Worm (Caenorhabditis elegans) whole organism, L4 larva: ENCODE data around the gene twk-22.

Experiments used
- D1046.2 ChIP-seq: fragments of 200-800 bp; sonication (Bioruptor generic); IDR thresholded peaks from 2 replicates; pipeline ENCODE4 v1.3.6; 2022; ENCODE audit warnings: missing genetic modification characterization, missing compliant biosample characterization
- F37D6.2 ChIP-seq: sonication (generic microtip); optimal IDR thresholded peaks from 2 replicates; lab custom pipeline; 2016; ENCODE audit warnings: mild to moderate bottlenecking, missing genetic modification characterization, missing compliant biosample characterization
- F44E2.7 ChIP-seq: fragments of 200-800 bp; sonication (Bioruptor generic); IDR thresholded peaks from 2 replicates; pipeline ENCODE4 v2.1.2; 2022; ENCODE audit warnings: missing genetic modification characterization, missing compliant biosample characterization
- T26A8.4 ChIP-seq: fragments of 200-800 bp; sonication (Bioruptor generic); IDR thresholded peaks from 2 replicates; pipeline ENCODE4 v1.3.6; 2022; ENCODE audit warnings: missing genetic modification characterization, missing compliant biosample characterization
- Y48G9A.11 ChIP-seq: fragments of 200-800 bp; sonication (Bioruptor generic); IDR thresholded peaks from 2 replicates; pipeline ENCODE4 v1.3.6; 2022; ENCODE audit warnings: missing genetic modification reagents, missing genetic modification characterization, missing compliant biosample characterization
- ZK337.2 ChIP-seq: fragments of 200-800 bp; sonication (Bioruptor generic); IDR thresholded peaks from 2 replicates; pipeline ENCODE4 v1.3.6; 2022; ENCODE audit warnings: missing genetic modification reagents, missing genetic modification characterization, missing compliant biosample characterization
- aha-1 ChIP-seq: fragments of 150-350 bp; peaks from one replicate; lab custom pipeline; 2014; ENCODE audit warnings: missing biosample characterization, missing genetic modification characterization
- arid-1 ChIP-seq: fragments of 200-800 bp; sonication (Bioruptor generic); conservative IDR thresholded peaks from 2 replicates; pipeline ENCODE4 v1.3.6; 2022; ENCODE audit warnings: missing genetic modification reagents, missing genetic modification characterization, missing compliant biosample characterization
- cey-2 ChIP-seq: sonication (generic microtip); optimal IDR thresholded peaks from 3 replicates; lab custom pipeline; 2017; ENCODE audit warnings: missing genetic modification characterization, mild to moderate bottlenecking, missing compliant biosample characterization, antibody characterized with exemption, borderline replicate concordance; ENCODE audit not compliant: insufficient read depth
- daf-12 ChIP-seq: fragments of 150-350 bp; optimal IDR thresholded peaks from 2 replicates; lab custom pipeline; 2014; ENCODE audit warnings: missing biosample characterization, missing genetic modification reagents, missing genetic modification characterization
- daf-16 ChIP-seq, 3 experiments: sonication (generic microtip); optimal IDR thresholded peaks; 2 replicates each; lab custom pipeline; 2016 to 2017; ENCODE audit warnings: missing genetic modification characterization in 3 of 3, missing genetic modification reagents in 3 of 3, mild to moderate bottlenecking in 2 of 3, missing compliant biosample characterization in 2 of 3, missing biosample characterization in 1 of 3, moderate library complexity in 1 of 3
- dmd-6 ChIP-seq: fragments of 200-800 bp; sonication (Bioruptor generic); IDR thresholded peaks from 2 replicates; pipeline ENCODE4 v1.3.6; 2022; ENCODE audit warnings: missing genetic modification reagents, missing genetic modification characterization, missing compliant biosample characterization
- dpl-1 ChIP-seq: fragments of 150-350 bp; optimal IDR thresholded peaks from 2 replicates; lab custom pipeline; 2014; ENCODE audit warnings: missing biosample characterization, missing genetic modification reagents, missing genetic modification characterization
- duxl-1 ChIP-seq: sonication (generic microtip); optimal IDR thresholded peaks from 2 replicates; lab custom pipeline; 2016; ENCODE audit warnings: mild to moderate bottlenecking, missing genetic modification characterization, moderate library complexity, missing compliant biosample characterization; ENCODE audit not compliant: poor library complexity
- dve-1 ChIP-seq: sonication (generic microtip); optimal IDR thresholded peaks from 2 replicates; lab custom pipeline; 2017; ENCODE audit warnings: antibody characterized with exemption, mild to moderate bottlenecking, missing genetic modification characterization, missing compliant biosample characterization; ENCODE audit not compliant: insufficient read depth
- hif-1 ChIP-seq, 2 experiments: sonication (generic microtip); optimal IDR thresholded peaks; 2 replicates each; lab custom pipeline; 2016 to 2017; ENCODE audit warnings: missing compliant biosample characterization in 2 of 2, missing genetic modification characterization in 2 of 2, missing genetic modification reagents in 2 of 2, missing genotype in 2 of 2, mild to moderate bottlenecking in 1 of 2
- hlh-11 ChIP-seq: fragments of 200-800 bp; sonication (Bioruptor generic); optimal IDR thresholded peaks from 2 replicates; lab custom pipeline; 2018; ENCODE audit warnings: mild to moderate bottlenecking, missing genetic modification characterization, missing compliant biosample characterization
- hlh-30 ChIP-seq: sonication (generic microtip); optimal IDR thresholded peaks from 2 replicates; lab custom pipeline; 2017; ENCODE audit warnings: antibody characterized with exemption, mild to moderate bottlenecking, missing genetic modification characterization, missing compliant biosample characterization; ENCODE audit not compliant: insufficient read depth
- hmg-1.1 ChIP-seq: fragments of 200-800 bp; sonication (Bioruptor generic); IDR thresholded peaks from 2 replicates; pipeline ENCODE4 v1.3.6; 2022; ENCODE audit warnings: missing genetic modification reagents, missing genetic modification characterization, missing compliant biosample characterization
- jun-1 ChIP-seq: fragments of 150-350 bp; optimal IDR thresholded peaks from 2 replicates; lab custom pipeline; 2014; ENCODE audit warnings: missing biosample characterization, missing genetic modification reagents, missing genetic modification characterization
- lim-7 ChIP-seq: fragments of 200-800 bp; sonication (Bioruptor generic); IDR thresholded peaks from 2 replicates; pipeline ENCODE4 v1.3.6; 2022; ENCODE audit warnings: missing genetic modification characterization, missing compliant biosample characterization
- lin-1 ChIP-seq: fragments of 200-800 bp; sonication (Bioruptor generic); IDR thresholded peaks from 2 replicates; pipeline ENCODE4 v1.3.6; 2022; ENCODE audit warnings: missing genetic modification reagents, missing genetic modification characterization, missing compliant biosample characterization
- lin-38 ChIP-seq: fragments of 200-800 bp; sonication (Bioruptor generic); IDR thresholded peaks from 2 replicates; pipeline ENCODE4 v1.3.6; 2022; ENCODE audit warnings: missing genetic modification reagents, missing genetic modification characterization, missing compliant biosample characterization
- lir-3 ChIP-seq: sonication (generic microtip); optimal IDR thresholded peaks from 2 replicates; lab custom pipeline; 2016; ENCODE audit warnings: mild to moderate bottlenecking, missing genetic modification characterization, missing compliant biosample characterization
- lsy-2 ChIP-seq, 2 experiments: fragments of 150-350 bp in 1 of 2; sonication (generic microtip) in 1 of 2; optimal IDR thresholded peaks; 2 replicates each; lab custom pipeline; 2014 to 2017; ENCODE audit warnings: missing biosample characterization in 2 of 2, missing genetic modification characterization in 2 of 2
- mdl-1 ChIP-seq, 2 experiments: fragments of 150-350 bp in 1 of 2; sonication (generic microtip) in 1 of 2; optimal IDR thresholded peaks; 2 replicates each; lab custom pipeline; 2014 to 2017; ENCODE audit warnings: missing biosample characterization in 2 of 2, missing genetic modification characterization in 2 of 2
- mes-2 ChIP-seq: sonication (generic microtip); optimal IDR thresholded peaks from 2 replicates; lab custom pipeline; 2016; ENCODE audit warnings: missing genotype, mild to moderate bottlenecking, missing genetic modification characterization, missing compliant biosample characterization; ENCODE audit not compliant: poor library complexity, severe bottlenecking
- mxl-2 ChIP-seq: fragments of 200-800 bp; sonication (Bioruptor generic); conservative IDR thresholded peaks from 2 replicates; pipeline ENCODE4 v1.3.6; 2022; ENCODE audit warnings: missing genetic modification reagents, missing genetic modification characterization, missing compliant biosample characterization
- mxl-3 ChIP-seq: fragments of 200-800 bp; sonication (Bioruptor generic); optimal IDR thresholded peaks from 2 replicates; lab custom pipeline; 2018; ENCODE audit warnings: mild to moderate bottlenecking, missing genetic modification characterization, missing compliant biosample characterization
- nhr-10 ChIP-seq: fragments of 150-350 bp; optimal IDR thresholded peaks from 2 replicates; lab custom pipeline; 2014; ENCODE audit warnings: missing biosample characterization, missing genetic modification characterization
- nhr-111 ChIP-seq: fragments of 200-800 bp; sonication (Bioruptor generic); optimal IDR thresholded peaks from 2 replicates; lab custom pipeline; 2018; ENCODE audit warnings: mild to moderate bottlenecking, missing genetic modification characterization, missing compliant biosample characterization
- nhr-28 ChIP-seq: fragments of 150-350 bp; optimal IDR thresholded peaks from 2 replicates; lab custom pipeline; 2014; ENCODE audit warnings: missing biosample characterization, missing genetic modification characterization
- nhr-41 ChIP-seq: fragments of 200-800 bp; sonication (Bioruptor generic); IDR thresholded peaks from 2 replicates; pipeline ENCODE4 v1.3.6; 2022; ENCODE audit warnings: missing genetic modification reagents, missing genetic modification characterization, missing compliant biosample characterization
- nhr-42 ChIP-seq: fragments of 200-800 bp; sonication (Bioruptor generic); IDR thresholded peaks from 2 replicates; pipeline ENCODE4 v1.3.6; 2022; ENCODE audit warnings: missing genetic modification characterization, missing compliant biosample characterization
- pha-4 ChIP-seq, 2 experiments: fragments of 150-350 bp in 1 of 2; fragments of 200-800 bp in 1 of 2; sonication (Bioruptor generic) in 1 of 2; IDR thresholded peaks in 1 of 2; optimal IDR thresholded peaks in 1 of 2; 2 replicates each; pipeline versions ENCODE4 v1.3.6 to Lab custom; 2014 to 2022; ENCODE audit warnings: missing genetic modification characterization in 2 of 2, missing genetic modification reagents in 2 of 2, missing biosample characterization in 1 of 2, missing compliant biosample characterization in 1 of 2
- saeg-2 ChIP-seq: fragments of 200-800 bp; sonication (Bioruptor generic); IDR thresholded peaks from 2 replicates; pipeline ENCODE4 v1.3.6; 2022; ENCODE audit warnings: missing genetic modification reagents, missing genetic modification characterization, missing compliant biosample characterization
- skn-1 ChIP-seq: fragments of 150-350 bp; optimal IDR thresholded peaks from 2 replicates; lab custom pipeline; 2014; ENCODE audit warnings: missing biosample characterization, missing genetic modification characterization
- tag-97 ChIP-seq: fragments of 200-800 bp; sonication (Bioruptor generic); IDR thresholded peaks from 2 replicates; pipeline ENCODE4 v1.3.6; 2022; ENCODE audit warnings: missing genetic modification characterization, missing compliant biosample characterization
- tra-1 ChIP-seq: fragments of 200-800 bp; sonication (Bioruptor generic); IDR thresholded peaks from 2 replicates; pipeline ENCODE4 v1.3.6; 2022; ENCODE audit warnings: missing genetic modification reagents, missing genetic modification characterization, missing compliant biosample characterization
- unc-62 ChIP-seq, 3 experiments: fragments of 150-350 bp in 1 of 3; sonication (generic microtip); optimal IDR thresholded peaks in 2 of 3; peaks in 1 of 3; 1 replicate in 1 of 3; 2 replicates in 2 of 3; lab custom pipeline; 2014 to 2017; ENCODE audit warnings: missing biosample characterization in 3 of 3, missing genetic modification characterization in 3 of 3, missing genetic modification reagents in 3 of 3, missing genotype in 1 of 3
- zfp-2 ChIP-seq: sonication (generic microtip); optimal IDR thresholded peaks from 2 replicates; lab custom pipeline; 2016; ENCODE audit warnings: mild to moderate bottlenecking, missing genetic modification characterization, missing compliant biosample characterization

The twk-22 gene

ce11 chrX:16290536-16290935, 15.7 kb upstream of the twk-22 start (continued):
- TF ChIP-seq daf-16 (GFP tag; optimal IDR thresholded peaks at IDR 0.05; lab: Kevin White, UChicago) (no peak), daf-16 (tag; optimal IDR thresholded peaks at IDR 0.05; lab: Kevin White, UChicago) (peak; percentile 23), nhr-10 (tag; lab: Kevin White, UChicago) (no peak), Y48G9A.11 (GFP tag; lab: Robert Waterston, UW) (no peak), lin-1 (GFP tag; lab: Robert Waterston, UW) (no peak), mxl-3 (GFP tag; lab: Kevin White, UChicago) (peak; percentile 93), tra-1 (0 out of 2 replicates have a peak, but pooled peaks have one; percentile 38), F44E2.7 (GFP tag; lab: Robert Waterston, UW) (no peak), lir-3 (tag; lab: Kevin White, UChicago) (no peak), D1046.2 (no peak), mxl-2 (GFP tag; lab: Robert Waterston, UW) (no peak)

ce11 chrX:16292933-16293332, 13.3 kb upstream of the twk-22 start, which contains the start of gene F52E10.4:
F52E10.4 (minus strand) TSS chrX:16293033.
- TF ChIP-seq dpl-1 (GFP tag; lab: Kevin White, UChicago) (no peak), jun-1 (tag; lab: Kevin White, UChicago) (no peak), hmg-1.1 (GFP tag; lab: Robert Waterston, UW) (no peak), unc-62 (GFP tag; optimal IDR thresholded peaks at IDR 0.05 in 1 of 2; lab: Kevin White, UChicago) (peak in 1 of 2 experiments; percentile 14), unc-62 (tag; optimal IDR thresholded peaks at IDR 0.05; lab: Kevin White, UChicago) (no peak), nhr-41 (GFP tag; lab: Robert Waterston, UW) (no peak), aha-1 (tag; lab: Kevin White, UChicago) (peak; percentile 82), F37D6.2 (tag; lab: Kevin White, UChicago) (no peak)
- TF ChIP-seq, all 104 proteins: peak for 2

DNA sequence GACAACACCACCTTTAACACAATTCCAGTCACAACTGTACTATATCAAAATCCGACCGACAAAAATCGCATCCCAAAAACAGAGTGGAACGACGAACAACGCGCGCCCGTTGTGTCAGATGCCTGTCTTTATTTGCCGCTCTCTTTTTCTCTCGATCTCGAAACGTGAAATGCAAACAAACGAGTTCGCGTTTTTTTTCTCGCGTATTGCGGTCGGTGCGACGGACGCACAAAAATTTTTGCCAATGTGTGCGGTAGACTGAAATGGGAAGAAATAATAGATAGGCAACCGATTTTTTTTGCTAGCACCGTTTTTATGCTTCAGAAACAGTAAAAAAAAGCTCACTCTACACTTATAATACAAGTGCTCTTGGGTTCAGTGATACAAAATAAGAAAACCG, 9.1 kb upstream of the twk-22 start:
- TF ChIP-seq T26A8.4 (GFP tag; lab: Robert Waterston, UW) (no peak), hif-1 (tag; optimal IDR thresholded peaks at IDR 0.05; lab: Kevin White, UChicago) (no peak), mes-2 (tag; lab: Kevin White, UChicago) (peak; percentile 43), hlh-11 (tag; lab: Kevin White, UChicago) (peak; percentile 41), daf-12 (tag; lab: Kevin White, UChicago) (no peak), dmd-6 (GFP tag; lab: Robert Waterston, UW) (peak; percentile 36; the same call in 1 of the 2 replicates), mxl-3 (GFP tag; lab: Kevin White, UChicago) (peak; percentile 17), mdl-1 (tag; optimal IDR thresholded peaks at IDR 0.05; lab: Kevin White, UChicago) (no peak), hlh-30 (peak; percentile 24), cey-2 (tag; lab: Kevin White, UChicago) (no peak), dve-1 (peak; percentile 38), lsy-2 (tag; optimal IDR thresholded peaks at IDR 0.05; lab: Kevin White, UChicago) (no peak), nhr-28 (tag; lab: Kevin White, UChicago) (peak; percentile 8), hmg-1.1 (GFP tag; lab: Robert Waterston, UW) (peak; percentile 36; the same call in 1 of the 2 replicates)
- TF ChIP-seq, all 104 proteins: peak for 8

- TF ChIP-seq nhr-42 (GFP tag; lab: Robert Waterston, UW) (peak; percentile 68; the same call in 1 of the 2 replicates), pha-4 (GFP tag; IDR thresholded peaks at IDR 0.05; lab: Robert Waterston, UW) (peak; percentile 86), pha-4 (tag; optimal IDR thresholded peaks at IDR 0.05; lab: Kevin White, UChicago) (no peak), tag-97 (GFP tag; lab: Robert Waterston, UW) (no peak), duxl-1 (tag; lab: Kevin White, UChicago) (peak; percentile 72), saeg-2 (no peak), hmg-1.1 (GFP tag; lab: Robert Waterston, UW) (peak; percentile 90), dmd-6 (GFP tag; lab: Robert Waterston, UW) (peak; percentile 61), lim-7 (peak; percentile 90), ZK337.2 (GFP tag; lab: Robert Waterston, UW) (peak; percentile 55; the same call in 1 of the 2 replicates), lin-1 (GFP tag; lab: Robert Waterston, UW) (peak; percentile 72; the same call in 1 of the 2 replicates), zfp-2 (tag; lab: Kevin White, UChicago) (no peak), lin-38 (peak; percentile 81), D1046.2 (no peak; the same call in 1 of the 2 replicates), arid-1 (GFP tag; lab: Robert Waterston, UW) (peak; percentile 66; the same call in 1 of the 2 replicates), skn-1 (no peak), nhr-111 (GFP tag; lab: Kevin White, UChicago) (peak; percentile 37), nhr-41 (GFP tag; lab: Robert Waterston, UW) (peak; percentile 75; the same call in 1 of the 2 replicates)
Observed at ce11 chrX:16298173-16298572, 8.1 kb upstream of the twk-22 start.
